Fruit fly (Drosophila melanogaster) whole organism, embryonic: ENCODE measurements around the gene CG43355.

Experiments used
- Atf3 ChIP-seq: fragments of 200-800 bp; sonication (Bioruptor generic); optimal IDR thresholded peaks from 3 replicates; lab custom pipeline; 2016; ENCODE audit warnings: missing biosample characterization, missing genetic modification characterization
- CG10431 ChIP-seq: fragments of 200-800 bp; sonication (Bioruptor generic); optimal IDR thresholded peaks from 3 replicates; lab custom pipeline; 2018; ENCODE audit warnings: missing biosample characterization, mild to moderate bottlenecking, missing genetic modification characterization
- CG11696 ChIP-seq: fragments of 200-800 bp; sonication (Bioruptor generic); IDR thresholded peaks from 2 replicates; pipeline ENCODE4 v1.3.6; 2022; ENCODE audit warnings: missing biosample characterization, missing genetic modification characterization
- CG12236 ChIP-seq: fragments of 200-800 bp; sonication (Bioruptor generic); optimal IDR thresholded peaks from 2 replicates; lab custom pipeline; 2016; ENCODE audit warnings: missing biosample characterization, missing genetic modification characterization
- CG13296 ChIP-seq: fragments of 200-800 bp; sonication (Bioruptor generic); optimal IDR thresholded peaks from 3 replicates; lab custom pipeline; 2018; ENCODE audit warnings: missing biosample characterization, mild to moderate bottlenecking, missing genetic modification characterization
- CG14860 ChIP-seq: fragments of 200-800 bp; sonication (Bioruptor generic); IDR thresholded peaks from 3 replicates; pipeline ENCODE4 v1.3.6; 2022; ENCODE audit warnings: missing biosample characterization, missing genetic modification characterization; ENCODE audit not compliant: partially characterized antibody
- CG1602 ChIP-seq: fragments of 200-800 bp; sonication (Bioruptor generic); optimal IDR thresholded peaks from 3 replicates; lab custom pipeline; 2016; ENCODE audit warnings: missing biosample characterization, missing genetic modification characterization
- CG2116 ChIP-seq: fragments of 200-800 bp; sonication (Bioruptor generic); optimal IDR thresholded peaks from 3 replicates; lab custom pipeline; 2018; ENCODE audit warnings: missing biosample characterization, mild to moderate bottlenecking, missing genetic modification characterization
- CG30431 ChIP-seq: fragments of 200-800 bp; sonication (Bioruptor generic); optimal IDR thresholded peaks from 2 replicates; lab custom pipeline; 2017; ENCODE audit warnings: missing biosample characterization, missing genetic modification characterization
- CG33557 ChIP-seq: fragments of 200-800 bp; sonication (Bioruptor generic); optimal IDR thresholded peaks from 2 replicates; lab custom pipeline; 2019; ENCODE audit warnings: missing biosample characterization, mild to moderate bottlenecking, missing genetic modification characterization, moderate library complexity
- CG5180 ChIP-seq: fragments of 200-800 bp; sonication (Bioruptor generic); optimal IDR thresholded peaks from 3 replicates; lab custom pipeline; 2017; ENCODE audit warnings: missing biosample characterization, missing genetic modification characterization, mild to moderate bottlenecking, moderate library complexity, missing genetic modification reagents
- CG6689 ChIP-seq: fragments of 200-800 bp; sonication (Bioruptor generic); IDR thresholded peaks from 2 replicates; pipeline ENCODE4 v1.3.6; 2022; ENCODE audit warnings: missing biosample characterization, missing genetic modification characterization
- CG6854 ChIP-seq: fragments of 200-800 bp; sonication (Bioruptor generic); optimal IDR thresholded peaks from 3 replicates; lab custom pipeline; 2017; ENCODE audit warnings: missing biosample characterization, mild to moderate bottlenecking, missing genetic modification characterization
- CG9437 ChIP-seq: fragments of 200-800 bp; sonication (Bioruptor generic); optimal IDR thresholded peaks from 2 replicates; lab custom pipeline; 2018; ENCODE audit warnings: missing biosample characterization, mild to moderate bottlenecking, missing genetic modification characterization
- Dip2 ChIP-seq: fragments of 200-800 bp; sonication (Bioruptor generic); IDR thresholded peaks from 2 replicates; pipeline ENCODE4 v1.3.6; 2022; ENCODE audit warnings: missing biosample characterization, missing genetic modification characterization
- Drgx ChIP-seq: fragments of 200-800 bp; sonication (Bioruptor generic); IDR thresholded peaks from 2 replicates; pipeline ENCODE4 v1.3.6; 2022; ENCODE audit warnings: missing biosample characterization, missing genetic modification characterization
- Ets65A ChIP-seq: fragments of 200-800 bp; sonication (Bioruptor generic); peaks from one replicate; lab custom pipeline; 2016; ENCODE audit warnings: missing biosample characterization, missing genetic modification characterization
- HLHmδ ChIP-seq: fragments of 200-800 bp; sonication (Bioruptor generic); optimal IDR thresholded peaks from 2 replicates; lab custom pipeline; 2018; ENCODE audit warnings: missing biosample characterization, mild to moderate bottlenecking, missing genetic modification characterization, moderate library complexity
- Hr3 ChIP-seq: fragments of 200-800 bp; sonication (Bioruptor generic); optimal IDR thresholded peaks from 3 replicates; lab custom pipeline; 2016; ENCODE audit warnings: missing biosample characterization, missing genetic modification characterization
- Lim3 ChIP-seq: fragments of 200-800 bp; sonication (Bioruptor generic); IDR thresholded peaks from 2 replicates; pipeline ENCODE4 v1.3.6; 2022; ENCODE audit warnings: missing biosample characterization, missing genetic modification characterization
- Mes4 ChIP-seq: fragments of 200-800 bp; sonication (Bioruptor generic); optimal IDR thresholded peaks from 2 replicates; lab custom pipeline; 2016; ENCODE audit warnings: missing biosample characterization, missing genetic modification characterization
- NFAT ChIP-seq: fragments of 200-800 bp; sonication (Bioruptor generic); IDR thresholded peaks from 2 replicates; pipeline ENCODE4 v1.3.6; 2022; ENCODE audit warnings: missing biosample characterization, missing genetic modification characterization
- Side ChIP-seq: fragments of 200-800 bp; sonication (Bioruptor generic); optimal IDR thresholded peaks from 2 replicates; lab custom pipeline; 2016; ENCODE audit warnings: missing biosample characterization, missing genetic modification characterization
- Spps ChIP-seq: fragments of 200-800 bp; sonication (Bioruptor generic); optimal IDR thresholded peaks from 2 replicates; lab custom pipeline; 2018; ENCODE audit warnings: missing biosample characterization, mild to moderate bottlenecking, missing genetic modification characterization
- btn ChIP-seq: fragments of 200-800 bp; sonication (Bioruptor generic); optimal IDR thresholded peaks from 2 replicates; lab custom pipeline; 2016; ENCODE audit warnings: missing biosample characterization, missing genetic modification characterization
- chinmo ChIP-seq: fragments of 200-800 bp; sonication (Bioruptor generic); IDR thresholded peaks from 4 replicates; pipeline ENCODE4 v1.3.6; 2022; ENCODE audit warnings: missing biosample characterization, missing genetic modification characterization; ENCODE audit not compliant: partially characterized antibody
- chn ChIP-seq: fragments of 200-800 bp; sonication (Bioruptor generic); optimal IDR thresholded peaks from 2 replicates; lab custom pipeline; 2016; ENCODE audit warnings: missing biosample characterization, missing genetic modification characterization
- ci ChIP-seq: fragments of 200-800 bp; sonication (Bioruptor generic); IDR thresholded peaks from 3 replicates; pipeline ENCODE4 v1.3.6; 2022; ENCODE audit warnings: missing biosample characterization, missing genetic modification characterization
- crc ChIP-seq: fragments of 200-800 bp; sonication (Bioruptor generic); optimal IDR thresholded peaks from 2 replicates; lab custom pipeline; 2016; ENCODE audit warnings: missing biosample characterization, missing genetic modification characterization
- crol ChIP-seq: fragments of 200-800 bp; sonication (Bioruptor generic); IDR thresholded peaks from 2 replicates; pipeline ENCODE4 v1.3.6; 2022; ENCODE audit warnings: missing biosample characterization, missing genetic modification characterization
- cwo ChIP-seq: fragments of 200-800 bp; sonication (Bioruptor generic); optimal IDR thresholded peaks from 3 replicates; lab custom pipeline; 2017; ENCODE audit warnings: missing biosample characterization, missing genetic modification characterization, mild to moderate bottlenecking, moderate library complexity, missing genetic modification reagents
- dysf ChIP-seq: fragments of 200-800 bp; sonication (Bioruptor generic); IDR thresholded peaks from 3 replicates; pipeline ENCODE4 v1.3.6; 2022; ENCODE audit warnings: missing biosample characterization, missing genetic modification characterization
- en ChIP-seq: fragments of 200-800 bp; sonication (Bioruptor generic); optimal IDR thresholded peaks from 2 replicates; lab custom pipeline; 2016; ENCODE audit warnings: missing biosample characterization, missing genetic modification characterization
- fu2 ChIP-seq: fragments of 200-800 bp; sonication (Bioruptor generic); optimal IDR thresholded peaks from 2 replicates; lab custom pipeline; 2016; ENCODE audit warnings: missing biosample characterization, missing genetic modification characterization
- grau ChIP-seq: fragments of 200-800 bp; optimal IDR thresholded peaks from 3 replicates; lab custom pipeline; 2019; ENCODE audit warnings: missing biosample characterization, mild to moderate bottlenecking, missing genetic modification characterization, moderate library complexity
- gt ChIP-seq: fragments of 200-800 bp; sonication (Bioruptor generic); IDR thresholded peaks from 2 replicates; pipeline ENCODE4 v1.3.6; 2022; ENCODE audit warnings: missing biosample characterization, missing genetic modification characterization
- insv ChIP-seq, 2 experiments: fragments of 200-800 bp; sonication (Bioruptor generic); optimal IDR thresholded peaks; 3 replicates each; lab custom pipeline; 2016 to 2018; ENCODE audit warnings: missing biosample characterization in 2 of 2, missing genetic modification characterization in 2 of 2
- klu ChIP-seq: fragments of 200-800 bp; sonication (Bioruptor generic); IDR thresholded peaks from 2 replicates; pipeline ENCODE4 v1.3.6; 2022; ENCODE audit warnings: missing biosample characterization, missing genetic modification characterization
- kni ChIP-seq: fragments of 200-800 bp; sonication (Bioruptor generic); optimal IDR thresholded peaks from 3 replicates; lab custom pipeline; 2017; ENCODE audit warnings: mild to moderate bottlenecking, missing biosample characterization, missing genetic modification reagents, missing genetic modification characterization
- lbe ChIP-seq: fragments of 200-800 bp; sonication (Bioruptor generic); optimal IDR thresholded peaks from 2 replicates; lab custom pipeline; 2016; ENCODE audit warnings: missing biosample characterization, mild to moderate bottlenecking, missing genetic modification characterization
- luna ChIP-seq: fragments of 200-800 bp; sonication (Bioruptor generic); optimal IDR thresholded peaks from 2 replicates; lab custom pipeline; 2016; ENCODE audit warnings: missing biosample characterization, missing genetic modification characterization
- repo ChIP-seq: fragments of 200-800 bp; sonication (Bioruptor generic); optimal IDR thresholded peaks from 2 replicates; lab custom pipeline; 2016; ENCODE audit warnings: missing biosample characterization, missing genetic modification characterization
- sens-2 ChIP-seq: fragments of 200-800 bp; sonication (Bioruptor generic); IDR thresholded peaks from 2 replicates; pipeline ENCODE4 v1.3.6; 2022; ENCODE audit warnings: missing biosample characterization, missing genetic modification characterization
- slou ChIP-seq: fragments of 200-800 bp; sonication (Bioruptor generic); optimal IDR thresholded peaks from 3 replicates; lab custom pipeline; 2016; ENCODE audit warnings: missing biosample characterization, missing genetic modification characterization
- sna ChIP-seq: fragments of 200-800 bp; sonication (Bioruptor generic); IDR thresholded peaks from 2 replicates; pipeline ENCODE4 v1.3.6; 2022; ENCODE audit warnings: missing biosample characterization, missing genetic modification characterization; ENCODE audit not compliant: partially characterized antibody
- sqz ChIP-seq: fragments of 200-800 bp; sonication (Bioruptor generic); optimal IDR thresholded peaks from 3 replicates; lab custom pipeline; 2018; ENCODE audit warnings: missing biosample characterization, mild to moderate bottlenecking, missing genetic modification characterization
- ttk ChIP-seq: fragments of 200-800 bp; sonication (Bioruptor generic); IDR thresholded peaks from 2 replicates; pipeline ENCODE4 v2.1.2; 2022; ENCODE audit warnings: missing biosample characterization, missing genetic modification characterization
- vvl ChIP-seq: fragments of 200-800 bp; sonication (Bioruptor generic); IDR thresholded peaks from 2 replicates; pipeline ENCODE4 v1.3.6; 2022; ENCODE audit warnings: missing biosample characterization, missing genetic modification characterization
- wek ChIP-seq: fragments of 200-800 bp; sonication (Bioruptor generic); optimal IDR thresholded peaks from 3 replicates; lab custom pipeline; 2018; ENCODE audit warnings: missing biosample characterization, mild to moderate bottlenecking, missing genetic modification characterization, moderate library complexity

Gene CG43355

DNA sequence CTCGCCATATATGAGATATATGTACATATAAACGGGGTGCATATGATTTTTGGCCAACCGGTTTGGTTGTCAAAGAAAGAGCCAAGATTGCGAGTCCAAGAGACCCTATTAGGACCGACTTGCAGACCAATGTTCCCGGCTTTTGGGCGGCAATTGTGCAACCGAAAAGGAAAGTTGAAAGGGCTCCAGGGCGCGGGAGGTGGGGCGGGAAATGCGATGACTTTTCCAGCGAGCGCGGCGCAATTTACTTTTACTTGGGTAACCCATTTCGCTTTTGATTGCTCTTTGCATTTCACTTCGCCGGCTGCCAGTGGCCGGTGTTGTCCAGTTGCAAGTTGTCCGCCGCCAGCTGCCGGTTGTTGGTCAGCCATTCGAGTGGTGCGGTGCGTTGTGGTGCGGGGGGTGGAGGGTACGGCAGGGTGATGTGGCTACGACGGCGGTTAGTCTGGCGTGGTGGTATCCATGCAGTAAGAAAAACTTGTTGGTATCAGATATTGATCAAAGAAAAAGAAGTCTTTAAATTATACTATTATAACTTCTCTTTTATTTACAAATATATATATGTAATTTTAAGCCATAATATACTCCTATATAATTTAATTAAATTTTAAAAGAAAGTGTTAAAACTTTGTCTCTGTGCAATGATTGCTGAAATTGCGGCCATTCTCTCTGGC is 20.5 kb downstream of the CG43355 start (continued):
- no peak for TF ChIP-seq Atf3 (GFP tag; lab: Kevin White, UChicago)
- no peak for TF ChIP-seq Lim3
- TF ChIP-seq ttk: peak; percentile 13; the same call in 1 of the 2 replicates
- no peak for TF ChIP-seq Dip2 (GFP tag; lab: Robert Waterston, UW)
- no peak for TF ChIP-seq chinmo (GFP tag; lab: Robert Waterston, UW)
- 0 out of 2 replicates have a peak, but pooled peaks have one; percentile 16 for TF ChIP-seq vvl (GFP tag; lab: Robert Waterston, UW)
- TF ChIP-seq CG13296 (GFP tag; lab: Kevin White, UChicago): no peak
- no peak for TF ChIP-seq CG10431 (GFP tag; lab: Kevin White, UChicago)
- TF ChIP-seq grau (tag; lab: Kevin White, UChicago): no peak
- no peak for TF ChIP-seq CG6854
- no peak for TF ChIP-seq chn (GFP tag; lab: Kevin White, UChicago)
- no peak for TF ChIP-seq Mes4 (GFP tag; lab: Kevin White, UChicago)
- TF ChIP-seq sqz (GFP tag; lab: Kevin White, UChicago): no peak
- no peak for TF ChIP-seq CG30431 (GFP tag; lab: Kevin White, UChicago)
- TF ChIP-seq crol: peak; percentile 68
- TF ChIP-seq CG9437 (GFP tag; lab: Kevin White, UChicago): no peak
- no peak for TF ChIP-seq Side (GFP tag; lab: Kevin White, UChicago)
- no peak for TF ChIP-seq lbe
- peak; percentile 4 for TF ChIP-seq Ets65A (GFP tag; lab: Kevin White, UChicago)
- TF ChIP-seq luna: no peak
- TF ChIP-seq HLHmδ (GFP tag; lab: Kevin White, UChicago): no peak
- no peak for TF ChIP-seq Spps (tag; lab: Kevin White, UChicago)
- TF ChIP-seq Drgx: peak; percentile 71
- TF ChIP-seq ci: peak; percentile 48; the same call in 1 of the 3 replicates
- no peak for TF ChIP-seq en (GFP tag; lab: Kevin White, UChicago)
- no peak for TF ChIP-seq CG2116
- no peak for TF ChIP-seq cwo
- no peak for TF ChIP-seq dysf
- TF ChIP-seq kni (GFP tag; lab: Kevin White, UChicago): peak; percentile 58

DNA sequence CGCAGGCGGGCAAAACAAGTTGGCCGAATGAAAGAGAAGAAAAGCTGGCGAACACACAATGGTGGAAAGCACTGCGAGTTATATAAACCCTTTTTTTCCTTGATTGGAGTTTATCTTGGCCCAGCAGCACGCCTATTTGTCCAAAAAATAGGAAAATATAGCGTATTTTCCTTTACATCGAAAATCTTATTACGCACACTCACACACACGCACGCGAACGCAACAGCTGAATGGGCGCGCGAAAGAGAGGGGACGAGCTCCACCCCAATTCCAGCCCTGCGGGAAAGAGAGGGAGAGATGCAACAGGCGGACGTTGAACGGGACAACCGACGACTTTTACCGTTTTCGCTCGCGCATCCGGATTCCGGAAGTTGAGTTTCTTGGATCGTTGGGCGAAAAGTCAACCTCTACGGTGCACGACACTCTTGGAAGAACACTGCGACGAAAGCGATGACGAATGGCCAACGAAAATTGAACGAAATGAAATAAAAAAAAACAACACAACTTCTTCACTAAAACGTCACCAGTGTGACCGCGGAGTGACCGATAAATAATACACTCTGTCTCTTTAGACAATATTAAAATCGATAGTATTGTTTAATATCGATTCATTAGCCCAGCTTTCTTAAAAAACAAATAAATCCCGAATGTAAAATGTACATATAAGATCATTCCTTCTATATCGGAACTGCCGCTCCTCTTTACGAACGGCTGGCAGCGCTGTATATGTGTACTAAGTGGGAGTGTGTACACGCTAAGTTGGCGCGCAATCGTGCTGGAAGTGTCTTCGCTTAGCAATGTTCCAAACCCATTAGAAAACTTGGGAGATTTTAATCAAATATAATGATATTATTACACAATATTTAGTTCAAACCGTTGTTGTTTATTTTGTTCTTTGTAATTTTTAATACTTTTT is 32.3 kb downstream of the CG43355 start, which contains the start of the genes Dlg5 and CG4970:
Gene Dlg5 (minus strand): TSS at position 556 of the 916 bp plus-strand sequence.
Gene CG4970 (plus strand): TSS at position 866 of the 916 bp plus-strand sequence.
- TF ChIP-seq Hr3 (GFP tag; lab: Kevin White, UChicago) (no peak), sens-2 (GFP tag; lab: Robert Waterston, UW) (no peak), btn (GFP tag; lab: Kevin White, UChicago) (no peak), CG11696 (no peak), HLHmδ (GFP tag; lab: Kevin White, UChicago) (no peak), slou (peak; percentile 26), gt (GFP tag; lab: Robert Waterston, UW) (no peak), CG12236 (GFP tag; lab: Kevin White, UChicago) (no peak), repo (GFP tag; lab: Kevin White, UChicago) (no peak), insv (GFP tag; optimal IDR thresholded peaks at IDR 0.05; lab: Kevin White, UChicago) (peak in 1 of 2 experiments; percentile 61), klu (GFP tag; lab: Robert Waterston, UW) (no peak), CG33557 (GFP tag; lab: Kevin White, UChicago) (no peak), NFAT (GFP tag; lab: Robert Waterston, UW) (peak; percentile 63; the same call in 1 of the 2 replicates), fu2 (GFP tag; lab: Kevin White, UChicago) (no peak), CG14860 (GFP tag; lab: Robert Waterston, UW) (peak; percentile 46; the same call in 2 of the 3 replicates), CG1602 (GFP tag; lab: Kevin White, UChicago) (no peak), Atf3 (GFP tag; lab: Kevin White, UChicago) (no peak), sna (GFP tag; lab: Robert Waterston, UW) (peak; percentile 66; the same call in 1 of the 2 replicates), CG6689 (GFP tag; lab: Robert Waterston, UW) (no peak), wek (GFP tag; lab: Kevin White, UChicago) (no peak), crc (GFP tag; lab: Kevin White, UChicago) (no peak), CG5180 (GFP tag; lab: Kevin White, UChicago) (peak; percentile 72)
